Worm (Caenorhabditis elegans) whole organism, young adult: ENCODE data around the gene sri-21.

Source experiments
- B0336.3 ChIP-seq: fragments of 200-800 bp; sonication (Bioruptor generic); IDR thresholded peaks from 2 replicates; pipeline ENCODE4 v1.3.6; 2022; ENCODE audit warnings: missing genetic modification characterization, missing compliant biosample characterization
- C06A6.2 ChIP-seq: fragments of 200-800 bp; sonication (Bioruptor generic); conservative IDR thresholded peaks from 2 replicates; pipeline ENCODE4 v1.3.6; 2022; ENCODE audit warnings: missing genetic modification characterization, missing compliant biosample characterization
- F39B2.1 ChIP-seq: fragments of 200-800 bp; sonication (Bioruptor generic); IDR thresholded peaks from 2 replicates; pipeline ENCODE4 v1.3.6; 2022; ENCODE audit warnings: missing genetic modification reagents, missing genetic modification characterization, missing compliant biosample characterization
- F49E8.2 ChIP-seq: sonication (generic microtip); optimal IDR thresholded peaks from 3 replicates; lab custom pipeline; 2017; ENCODE audit warnings: missing genetic modification characterization, mild to moderate bottlenecking, missing compliant biosample characterization, antibody characterized with exemption, moderate library complexity; ENCODE audit not compliant: insufficient read depth
- Y53F4B.3 ChIP-seq: fragments of 200-800 bp; sonication (Bioruptor generic); IDR thresholded peaks from 2 replicates; pipeline ENCODE4 v1.3.6; 2022; ENCODE audit warnings: missing genetic modification reagents, missing genetic modification characterization, missing compliant biosample characterization
- Y53G8AR.9 ChIP-seq: fragments of 200-800 bp; sonication (Bioruptor generic); conservative IDR thresholded peaks from 2 replicates; pipeline ENCODE4 v1.3.6; 2022; ENCODE audit warnings: missing genetic modification reagents, missing genetic modification characterization, missing compliant biosample characterization
- akir-1 ChIP-seq: fragments of 200-800 bp; sonication (Bioruptor generic); optimal IDR thresholded peaks from 2 replicates; lab custom pipeline; 2018; ENCODE audit warnings: mild to moderate bottlenecking, missing genetic modification characterization, moderate library complexity, missing compliant biosample characterization
- atf-7 ChIP-seq: sonication (generic microtip); optimal IDR thresholded peaks from 2 replicates; lab custom pipeline; 2017; ENCODE audit warnings: mild to moderate bottlenecking, missing genetic modification characterization, missing compliant biosample characterization
- attf-5 ChIP-seq: fragments of 200-800 bp; sonication (Bioruptor generic); optimal IDR thresholded peaks from 2 replicates; lab custom pipeline; 2018; ENCODE audit warnings: mild to moderate bottlenecking, missing genetic modification characterization, missing compliant biosample characterization
- cebp-2 ChIP-seq: fragments of 200-800 bp; sonication (Bioruptor generic); IDR thresholded peaks from 2 replicates; pipeline ENCODE4 v1.3.6; 2022; ENCODE audit warnings: missing genetic modification characterization, missing compliant biosample characterization
- ceh-100 ChIP-seq: fragments of 200-800 bp; sonication (Bioruptor generic); IDR thresholded peaks from 2 replicates; pipeline ENCODE4 v1.3.6; 2022; ENCODE audit warnings: missing genetic modification reagents, missing genetic modification characterization, missing compliant biosample characterization
- ceh-79 ChIP-seq: sonication (generic microtip); optimal IDR thresholded peaks from 2 replicates; lab custom pipeline; 2017; ENCODE audit warnings: mild to moderate bottlenecking, missing genetic modification characterization, missing compliant biosample characterization
- dox-1 ChIP-seq: fragments of 200-800 bp; sonication (Bioruptor generic); IDR thresholded peaks from 2 replicates; pipeline ENCODE4 v1.3.6; 2022; ENCODE audit warnings: missing genetic modification reagents, missing genetic modification characterization, missing compliant biosample characterization
- dpl-1 ChIP-seq: fragments of 150-350 bp; optimal IDR thresholded peaks from 2 replicates; lab custom pipeline; 2014; ENCODE audit warnings: missing biosample characterization, missing genetic modification reagents, missing genetic modification characterization
- ekl-4 ChIP-seq: fragments of 200-800 bp; sonication (Bioruptor generic); IDR thresholded peaks from 2 replicates; pipeline ENCODE4 v1.3.6; 2022; ENCODE audit warnings: missing genetic modification reagents, missing genetic modification characterization, missing compliant biosample characterization
- fkh-3 ChIP-seq: sonication (generic microtip); optimal IDR thresholded peaks from 2 replicates; lab custom pipeline; 2016; ENCODE audit warnings: mild to moderate bottlenecking, missing genetic modification characterization, missing compliant biosample characterization
- gei-17 ChIP-seq: fragments of 200-800 bp; sonication (Bioruptor generic); optimal IDR thresholded peaks from 2 replicates; lab custom pipeline; 2018; ENCODE audit warnings: mild to moderate bottlenecking, missing genetic modification characterization, missing compliant biosample characterization
- hlh-26 ChIP-seq: fragments of 200-800 bp; sonication (Bioruptor generic); conservative IDR thresholded peaks from 2 replicates; pipeline ENCODE4 v1.3.6; 2022; ENCODE audit warnings: missing genetic modification reagents, missing genetic modification characterization, missing compliant biosample characterization
- hrde-1 ChIP-seq: sonication (generic microtip); optimal IDR thresholded peaks from 2 replicates; lab custom pipeline; 2016; ENCODE audit warnings: missing genetic modification characterization, mild to moderate bottlenecking, missing compliant biosample characterization, moderate library complexity, missing genotype, missing genetic modification reagents, borderline replicate concordance
- madf-10 ChIP-seq: sonication (generic microtip); optimal IDR thresholded peaks from 2 replicates; lab custom pipeline; 2016; ENCODE audit warnings: mild to moderate bottlenecking, missing genetic modification characterization, missing compliant biosample characterization
- madf-3 ChIP-seq: fragments of 200-800 bp; sonication (Bioruptor generic); IDR thresholded peaks from 2 replicates; pipeline ENCODE4 v1.3.6; 2022; ENCODE audit warnings: missing genetic modification reagents, missing genetic modification characterization, missing compliant biosample characterization
- madf-6 ChIP-seq: fragments of 200-800 bp; sonication (Bioruptor generic); IDR thresholded peaks from 2 replicates; pipeline ENCODE4 v1.3.6; 2022; ENCODE audit warnings: missing genetic modification reagents, missing genetic modification characterization, missing compliant biosample characterization
- madf-8 ChIP-seq: fragments of 200-800 bp; sonication (Bioruptor generic); conservative IDR thresholded peaks from 2 replicates; pipeline ENCODE4 v1.3.6; 2022; ENCODE audit warnings: missing genetic modification reagents, missing genetic modification characterization, missing compliant biosample characterization
- nfyb-1 ChIP-seq: fragments of 200-800 bp; sonication (Bioruptor generic); IDR thresholded peaks from 2 replicates; pipeline ENCODE4 v1.3.6; 2022; ENCODE audit warnings: missing genetic modification reagents, missing genetic modification characterization, missing compliant biosample characterization
- nhr-27 ChIP-seq: fragments of 200-800 bp; sonication (Bioruptor generic); optimal IDR thresholded peaks from 2 replicates; lab custom pipeline; 2018; ENCODE audit warnings: mild to moderate bottlenecking, missing genetic modification characterization, moderate library complexity, missing compliant biosample characterization
- rcor-1 ChIP-seq: fragments of 200-800 bp; sonication (Bioruptor generic); IDR thresholded peaks from 2 replicates; pipeline ENCODE4 v1.3.6; 2022; ENCODE audit warnings: missing genetic modification reagents, missing genetic modification characterization, missing compliant biosample characterization
- snpc-1.3 ChIP-seq: sonication (generic microtip); optimal IDR thresholded peaks from 2 replicates; lab custom pipeline; 2017; ENCODE audit warnings: missing genetic modification characterization, mild to moderate bottlenecking, missing compliant biosample characterization, antibody characterized with exemption, moderate library complexity, missing genotype, missing genetic modification reagents; ENCODE audit not compliant: insufficient read depth
- snpc-3.4 ChIP-seq: sonication (generic microtip); optimal IDR thresholded peaks from 2 replicates; lab custom pipeline; 2017; ENCODE audit warnings: missing genetic modification characterization, mild to moderate bottlenecking, missing compliant biosample characterization, antibody characterized with exemption, moderate library complexity, missing genotype, missing genetic modification reagents
- snpc-4 ChIP-seq, 5 experiments: fragments of 150-350 bp in 1 of 5; sonication (generic microtip) in 4 of 5; optimal IDR thresholded peaks; 2 replicates each; lab custom pipeline; 2014 to 2018; ENCODE audit warnings: missing genetic modification characterization in 5 of 5, missing biosample characterization in 3 of 5, antibody characterized with exemption in 2 of 5, mild to moderate bottlenecking in 2 of 5, missing compliant biosample characterization in 2 of 5, missing genotype in 2 of 5, moderate library complexity in 2 of 5, missing genetic modification reagents in 1 of 5
- somi-1 ChIP-seq: fragments of 200-800 bp; sonication (Bioruptor generic); optimal IDR thresholded peaks from 2 replicates; lab custom pipeline; 2018; ENCODE audit warnings: mild to moderate bottlenecking, missing genetic modification characterization, missing compliant biosample characterization
- tbp1 ChIP-seq: fragments of 200-800 bp; sonication (Bioruptor generic); optimal IDR thresholded peaks from 2 replicates; lab custom pipeline; 2018; ENCODE audit warnings: mild to moderate bottlenecking, missing genetic modification characterization, missing compliant biosample characterization
- tbx-9 ChIP-seq: sonication (generic microtip); optimal IDR thresholded peaks from 2 replicates; lab custom pipeline; 2016; ENCODE audit warnings: borderline replicate concordance, missing genetic modification characterization, inconsistent platforms, missing compliant biosample characterization
- tlf-1 ChIP-seq: fragments of 200-800 bp; sonication (Bioruptor generic); optimal IDR thresholded peaks from 2 replicates; lab custom pipeline; 2018; ENCODE audit warnings: mild to moderate bottlenecking, missing genetic modification characterization, missing compliant biosample characterization
- xnd-1 ChIP-seq: sonication (generic microtip); optimal IDR thresholded peaks from 2 replicates; lab custom pipeline; 2016; ENCODE audit warnings: missing genotype, missing genetic modification reagents, missing genetic modification characterization, missing compliant biosample characterization
- zim-3 ChIP-seq: sonication (generic microtip); optimal IDR thresholded peaks from 2 replicates; lab custom pipeline; 2017; ENCODE audit warnings: mild to moderate bottlenecking, missing genetic modification characterization, moderate library complexity, missing compliant biosample characterization
- ztf-22 ChIP-seq: fragments of 200-800 bp; sonication (Bioruptor generic); optimal IDR thresholded peaks from 2 replicates; lab custom pipeline; 2018; ENCODE audit warnings: mild to moderate bottlenecking, missing genetic modification characterization, moderate library complexity, missing compliant biosample characterization
- ztf-6 ChIP-seq: fragments of 200-800 bp; sonication (Bioruptor generic); IDR thresholded peaks from 2 replicates; pipeline ENCODE4 v1.3.6; 2022; ENCODE audit warnings: missing genetic modification reagents, missing genetic modification characterization, missing compliant biosample characterization

The sri-21 gene

ce11 chrV:3538307-3538706 lies 11.3 kb upstream of the sri-21 start, which contains the start of gene nhr-93 (continued):
- TF ChIP-seq ekl-4 (GFP tag; lab: Robert Waterston, UW) (no peak), akir-1 (GFP tag; lab: Kevin White, UChicago) (no peak)

- TF ChIP-seq snpc-1.3 (no peak), ekl-4 (GFP tag; lab: Robert Waterston, UW) (no peak), snpc-3.4 (no peak), rcor-1 (GFP tag; lab: Robert Waterston, UW) (no peak), madf-8 (GFP tag; lab: Robert Waterston, UW) (no peak), akir-1 (GFP tag; lab: Kevin White, UChicago) (no peak), madf-3 (GFP tag; lab: Robert Waterston, UW) (no peak), xnd-1 (tag; lab: Kevin White, UChicago) (no peak), fkh-3 (tag; lab: Kevin White, UChicago) (no peak), F49E8.2 (tag; lab: Kevin White, UChicago) (no peak)
Observed at ce11 chrV:3541117-3541516, 8.5 kb upstream of the sri-21 start, which contains the start of gene srbc-67. TSS of gene srbc-67 (minus strand) at chrV:3541217.

- TF ChIP-seq snpc-4 (GFP tag; optimal IDR thresholded peaks at IDR 0.05; lab: Kevin White, UChicago) (no peak), snpc-4 (tag; optimal IDR thresholded peaks at IDR 0.05; lab: Kevin White, UChicago) (no peak), somi-1 (GFP tag; lab: Kevin White, UChicago) (no peak), ekl-4 (GFP tag; lab: Robert Waterston, UW) (no peak), nhr-27 (tag; lab: Kevin White, UChicago) (no peak), tlf-1 (GFP tag; lab: Kevin White, UChicago) (no peak), F39B2.1 (GFP tag; lab: Robert Waterston, UW) (no peak), atf-7 (no peak), C06A6.2 (GFP tag; lab: Robert Waterston, UW) (no peak), akir-1 (GFP tag; lab: Kevin White, UChicago) (no peak), madf-6 (GFP tag; lab: Robert Waterston, UW) (no peak), dpl-1 (GFP tag; lab: Kevin White, UChicago) (no peak), Y53G8AR.9 (GFP tag; lab: Robert Waterston, UW) (no peak), zim-3 (tag; lab: Kevin White, UChicago) (no peak), ztf-6 (GFP tag; lab: Robert Waterston, UW) (no peak), ceh-79 (tag; lab: Kevin White, UChicago) (no peak), ceh-100 (GFP tag; lab: Robert Waterston, UW) (no peak), Y53F4B.3 (GFP tag; lab: Robert Waterston, UW) (no peak), madf-8 (GFP tag; lab: Robert Waterston, UW) (no peak), cebp-2 (no peak)
Observed at ce11 chrV:3543344-3543743, 6.3 kb upstream of the sri-21 start, which contains the start of gene nhr-222. TSS of gene nhr-222 (minus strand) at chrV:3543444.

- TF ChIP-seq ztf-22 (GFP tag; lab: Kevin White, UChicago) (no peak), hlh-26 (GFP tag; lab: Robert Waterston, UW) (no peak), tbp1 (GFP tag; lab: Kevin White, UChicago) (no peak), madf-10 (tag; lab: Kevin White, UChicago) (no peak), ceh-100 (GFP tag; lab: Robert Waterston, UW) (no peak), nfyb-1 (GFP tag; lab: Robert Waterston, UW) (no peak), gei-17 (GFP tag; lab: Kevin White, UChicago) (no peak), hrde-1 (tag; lab: Kevin White, UChicago) (no peak), attf-5 (GFP tag; lab: Kevin White, UChicago) (no peak), Y53F4B.3 (GFP tag; lab: Robert Waterston, UW) (no peak), tbx-9 (tag; lab: Kevin White, UChicago) (no peak), B0336.3 (GFP tag; lab: Robert Waterston, UW) (no peak), dpl-1 (GFP tag; lab: Kevin White, UChicago) (no peak), dox-1 (GFP tag; lab: Robert Waterston, UW) (no peak), F39B2.1 (GFP tag; lab: Robert Waterston, UW) (no peak)
Observed at ce11 chrV:3546517-3546916, 3.1 kb upstream of the sri-21 start, which contains the start of gene srbc-68. TSS of gene srbc-68 (minus strand) at chrV:3546617.
